Worm (Caenorhabditis elegans) whole organism, young adult: ENCODE results near the gene rpl-3.

Source experiments
- B0019.2 ChIP-seq: fragments of 200-800 bp; sonication (Bioruptor generic); conservative IDR thresholded peaks from 2 replicates; pipeline ENCODE4 v1.3.6; 2022; ENCODE audit warnings: missing genetic modification reagents, missing genetic modification characterization, missing compliant biosample characterization
- B0336.3 ChIP-seq: fragments of 200-800 bp; sonication (Bioruptor generic); IDR thresholded peaks from 2 replicates; pipeline ENCODE4 v1.3.6; 2022; ENCODE audit warnings: missing genetic modification characterization, missing compliant biosample characterization
- C06A6.2 ChIP-seq: fragments of 200-800 bp; sonication (Bioruptor generic); conservative IDR thresholded peaks from 2 replicates; pipeline ENCODE4 v1.3.6; 2022; ENCODE audit warnings: missing genetic modification characterization, missing compliant biosample characterization
- F22D6.2 ChIP-seq: sonication (generic microtip); optimal IDR thresholded peaks from 2 replicates; lab custom pipeline; 2016; ENCODE audit warnings: mild to moderate bottlenecking, missing genetic modification characterization, missing compliant biosample characterization
- F33H1.4 ChIP-seq: fragments of 200-800 bp; sonication (Bioruptor generic); IDR thresholded peaks from 2 replicates; pipeline ENCODE4 v1.3.6; 2022; ENCODE audit warnings: missing genetic modification reagents, missing genetic modification characterization, missing compliant biosample characterization
- F57A8.1 ChIP-seq: fragments of 200-800 bp; sonication (Bioruptor generic); optimal IDR thresholded peaks from 2 replicates; lab custom pipeline; 2018; ENCODE audit warnings: mild to moderate bottlenecking, missing genetic modification characterization, moderate library complexity, missing compliant biosample characterization
- F57C9.4 ChIP-seq: sonication (generic microtip); optimal IDR thresholded peaks from 2 replicates; lab custom pipeline; 2017; ENCODE audit warnings: mild to moderate bottlenecking, missing genetic modification characterization, missing compliant biosample characterization
- Y56A3A.18 ChIP-seq: fragments of 200-800 bp; sonication (Bioruptor generic); IDR thresholded peaks from 2 replicates; pipeline ENCODE4 v1.3.6; 2022; ENCODE audit warnings: missing genetic modification reagents, missing genetic modification characterization, missing compliant biosample characterization
- Y79H2A.3 ChIP-seq: fragments of 200-800 bp; sonication (Bioruptor generic); conservative IDR thresholded peaks from 2 replicates; pipeline ENCODE4 v1.3.6; 2022; ENCODE audit warnings: missing genetic modification reagents, missing genetic modification characterization, missing compliant biosample characterization
- ZK185.1 ChIP-seq: sonication (generic microtip); optimal IDR thresholded peaks from 2 replicates; lab custom pipeline; 2016; ENCODE audit warnings: mild to moderate bottlenecking, missing genetic modification characterization, missing compliant biosample characterization; ENCODE audit not compliant: poor library complexity, severe bottlenecking
- bed-2 ChIP-seq: fragments of 200-800 bp; sonication (Bioruptor generic); IDR thresholded peaks from 2 replicates; pipeline ENCODE4 v1.3.6; 2022; ENCODE audit warnings: missing genetic modification reagents, missing genetic modification characterization, missing compliant biosample characterization
- ccch-3 ChIP-seq: fragments of 200-800 bp; sonication (Bioruptor generic); optimal IDR thresholded peaks from 2 replicates; lab custom pipeline; 2018; ENCODE audit warnings: mild to moderate bottlenecking, missing genetic modification characterization, missing compliant biosample characterization
- cebp-1 ChIP-seq, 2 experiments: fragments of 200-800 bp in 1 of 2; sonication (Bioruptor generic) in 1 of 2; sonication (generic microtip) in 1 of 2; IDR thresholded peaks in 1 of 2; optimal IDR thresholded peaks in 1 of 2; 2 replicates each; pipeline versions ENCODE4 v1.3.6 to Lab custom; 2017 to 2022; ENCODE audit warnings: missing compliant biosample characterization in 2 of 2, missing genetic modification characterization in 2 of 2, mild to moderate bottlenecking in 1 of 2, missing genetic modification reagents in 1 of 2, moderate library complexity in 1 of 2
- ceh-79 ChIP-seq: sonication (generic microtip); optimal IDR thresholded peaks from 2 replicates; lab custom pipeline; 2017; ENCODE audit warnings: mild to moderate bottlenecking, missing genetic modification characterization, missing compliant biosample characterization
- dox-1 ChIP-seq: fragments of 200-800 bp; sonication (Bioruptor generic); IDR thresholded peaks from 2 replicates; pipeline ENCODE4 v1.3.6; 2022; ENCODE audit warnings: missing genetic modification reagents, missing genetic modification characterization, missing compliant biosample characterization
- dpff-1 ChIP-seq: sonication (generic microtip); optimal IDR thresholded peaks from 2 replicates; lab custom pipeline; 2017; ENCODE audit warnings: mild to moderate bottlenecking, missing genetic modification characterization, missing compliant biosample characterization
- efl-1 ChIP-seq: fragments of 150-350 bp; optimal IDR thresholded peaks from 2 replicates; lab custom pipeline; 2014; ENCODE audit warnings: missing biosample characterization, missing genetic modification reagents, missing genetic modification characterization
- ekl-4 ChIP-seq: fragments of 200-800 bp; sonication (Bioruptor generic); IDR thresholded peaks from 2 replicates; pipeline ENCODE4 v1.3.6; 2022; ENCODE audit warnings: missing genetic modification reagents, missing genetic modification characterization, missing compliant biosample characterization
- ets-4 ChIP-seq: fragments of 200-800 bp; sonication (Bioruptor generic); optimal IDR thresholded peaks from 2 replicates; lab custom pipeline; 2018; ENCODE audit warnings: mild to moderate bottlenecking, missing genetic modification characterization, missing compliant biosample characterization
- fkh-3 ChIP-seq: sonication (generic microtip); optimal IDR thresholded peaks from 2 replicates; lab custom pipeline; 2016; ENCODE audit warnings: mild to moderate bottlenecking, missing genetic modification characterization, missing compliant biosample characterization
- him-1 ChIP-seq: sonication (generic microtip); optimal IDR thresholded peaks from 2 replicates; lab custom pipeline; 2016; ENCODE audit warnings: missing genotype, missing genetic modification reagents, missing genetic modification characterization, missing compliant biosample characterization
- hmg-1.2 ChIP-seq: fragments of 200-800 bp; sonication (Bioruptor generic); IDR thresholded peaks from 2 replicates; pipeline ENCODE4 v1.3.6; 2022; ENCODE audit warnings: missing genetic modification reagents, missing genetic modification characterization, missing compliant biosample characterization
- hmg-20 ChIP-seq: fragments of 200-800 bp; sonication (Bioruptor generic); IDR thresholded peaks from 2 replicates; pipeline ENCODE4 v1.3.6; 2022; ENCODE audit warnings: missing genetic modification reagents, missing genetic modification characterization, missing compliant biosample characterization
- hrde-1 ChIP-seq: sonication (generic microtip); optimal IDR thresholded peaks from 2 replicates; lab custom pipeline; 2016; ENCODE audit warnings: missing genetic modification characterization, mild to moderate bottlenecking, missing compliant biosample characterization, moderate library complexity, missing genotype, missing genetic modification reagents, borderline replicate concordance
- lag-1 ChIP-seq: fragments of 200-800 bp; sonication (Bioruptor generic); IDR thresholded peaks from 2 replicates; pipeline ENCODE4 v1.3.6; 2022; ENCODE audit warnings: missing genetic modification reagents, missing genetic modification characterization, missing compliant biosample characterization
- let-526 ChIP-seq: fragments of 200-800 bp; sonication (Bioruptor generic); IDR thresholded peaks from 2 replicates; pipeline ENCODE4 v1.3.6; 2022; ENCODE audit warnings: missing genetic modification reagents, missing genetic modification characterization, missing compliant biosample characterization
- let-607 ChIP-seq, 2 experiments: fragments of 200-800 bp in 1 of 2; sonication (Bioruptor generic) in 1 of 2; sonication (generic microtip) in 1 of 2; optimal IDR thresholded peaks; 2 replicates each; lab custom pipeline; 2016 to 2018; ENCODE audit warnings: mild to moderate bottlenecking in 2 of 2, missing compliant biosample characterization in 2 of 2, missing genetic modification characterization in 2 of 2, moderate library complexity in 2 of 2, missing genotype in 1 of 2
- lin-26 ChIP-seq: fragments of 200-800 bp; sonication (Bioruptor generic); IDR thresholded peaks from 2 replicates; pipeline ENCODE4 v1.3.6; 2022; ENCODE audit warnings: missing genetic modification reagents, missing genetic modification characterization, missing compliant biosample characterization
- lin-40 ChIP-seq: sonication (generic microtip); optimal IDR thresholded peaks from 2 replicates; lab custom pipeline; 2016; ENCODE audit warnings: missing genetic modification characterization, mild to moderate bottlenecking, missing compliant biosample characterization, missing genotype, missing genetic modification reagents
- lin-54 ChIP-seq: fragments of 200-800 bp; sonication (Bioruptor generic); optimal IDR thresholded peaks from 2 replicates; lab custom pipeline; 2018; ENCODE audit warnings: mild to moderate bottlenecking, missing genetic modification characterization, missing compliant biosample characterization
- lsy-27 ChIP-seq: sonication (generic microtip); optimal IDR thresholded peaks from 2 replicates; lab custom pipeline; 2017; ENCODE audit warnings: missing genetic modification characterization, mild to moderate bottlenecking, missing compliant biosample characterization, antibody characterized with exemption, missing genotype, borderline replicate concordance; ENCODE audit not compliant: insufficient read depth
- madf-3 ChIP-seq: fragments of 200-800 bp; sonication (Bioruptor generic); IDR thresholded peaks from 2 replicates; pipeline ENCODE4 v1.3.6; 2022; ENCODE audit warnings: missing genetic modification reagents, missing genetic modification characterization, missing compliant biosample characterization
- madf-6 ChIP-seq: fragments of 200-800 bp; sonication (Bioruptor generic); IDR thresholded peaks from 2 replicates; pipeline ENCODE4 v1.3.6; 2022; ENCODE audit warnings: missing genetic modification reagents, missing genetic modification characterization, missing compliant biosample characterization
- nfya-2 ChIP-seq: fragments of 200-800 bp; sonication (Bioruptor generic); IDR thresholded peaks from 2 replicates; pipeline ENCODE4 v1.3.6; 2022; ENCODE audit warnings: missing genetic modification reagents, missing genetic modification characterization, missing compliant biosample characterization
- nhr-120 ChIP-seq: fragments of 200-800 bp; sonication (Bioruptor generic); IDR thresholded peaks from 2 replicates; pipeline ENCODE4 v1.3.6; 2022; ENCODE audit warnings: missing genetic modification characterization, missing compliant biosample characterization
- nhr-179 ChIP-seq: sonication (generic microtip); optimal IDR thresholded peaks from 2 replicates; lab custom pipeline; 2016; ENCODE audit warnings: mild to moderate bottlenecking, missing genetic modification characterization, missing compliant biosample characterization
- repo-1 ChIP-seq: sonication (generic microtip); optimal IDR thresholded peaks from 2 replicates; lab custom pipeline; 2017; ENCODE audit warnings: mild to moderate bottlenecking, missing genetic modification characterization, missing compliant biosample characterization
- sdz-38 ChIP-seq: sonication (generic microtip); optimal IDR thresholded peaks from 2 replicates; lab custom pipeline; 2016; ENCODE audit warnings: missing genotype, missing genetic modification characterization, missing compliant biosample characterization
- sea-2 ChIP-seq: fragments of 200-800 bp; sonication (Bioruptor generic); IDR thresholded peaks from 2 replicates; pipeline ENCODE4 v1.3.6; 2022; ENCODE audit warnings: missing genetic modification characterization, missing compliant biosample characterization
- snpc-1.1 ChIP-seq: sonication (generic microtip); optimal IDR thresholded peaks from 2 replicates; lab custom pipeline; 2017; ENCODE audit warnings: missing genetic modification characterization, mild to moderate bottlenecking, missing compliant biosample characterization, antibody characterized with exemption, moderate library complexity, missing genotype, missing genetic modification reagents; ENCODE audit not compliant: insufficient read depth
- snpc-3.4 ChIP-seq: sonication (generic microtip); optimal IDR thresholded peaks from 2 replicates; lab custom pipeline; 2017; ENCODE audit warnings: missing genetic modification characterization, mild to moderate bottlenecking, missing compliant biosample characterization, antibody characterized with exemption, moderate library complexity, missing genotype, missing genetic modification reagents
- snpc-4 ChIP-seq, 5 experiments: fragments of 150-350 bp in 1 of 5; sonication (generic microtip) in 4 of 5; optimal IDR thresholded peaks; 2 replicates each; lab custom pipeline; 2014 to 2018; ENCODE audit warnings: missing genetic modification characterization in 5 of 5, missing biosample characterization in 3 of 5, antibody characterized with exemption in 2 of 5, mild to moderate bottlenecking in 2 of 5, missing compliant biosample characterization in 2 of 5, missing genotype in 2 of 5, moderate library complexity in 2 of 5, missing genetic modification reagents in 1 of 5
- ztf-22 ChIP-seq: fragments of 200-800 bp; sonication (Bioruptor generic); optimal IDR thresholded peaks from 2 replicates; lab custom pipeline; 2018; ENCODE audit warnings: mild to moderate bottlenecking, missing genetic modification characterization, moderate library complexity, missing compliant biosample characterization
- ztf-28 ChIP-seq: fragments of 200-800 bp; sonication (Bioruptor generic); IDR thresholded peaks from 2 replicates; pipeline ENCODE4 v1.3.6; 2022; ENCODE audit warnings: missing genetic modification reagents, missing genetic modification characterization, missing compliant biosample characterization

The rpl-3 gene

ce11 chrIII:3867937-3868929, 579 bp downstream of the rpl-3 start (continued):
- TF ChIP-seq repo-1 (tag; lab: Kevin White, UChicago) = no peak
- TF ChIP-seq ztf-28 (GFP tag; lab: Robert Waterston, UW) = no peak
- TF ChIP-seq ets-4 (GFP tag; lab: Kevin White, UChicago) = no peak
- no peak for TF ChIP-seq F57A8.1
- TF ChIP-seq F57C9.4 (tag; lab: Kevin White, UChicago) = no peak
- TF ChIP-seq fkh-3 = no peak
- no peak; the same call in 1 of the 2 replicates for TF ChIP-seq lin-26 (GFP tag; lab: Robert Waterston, UW)
- no peak for TF ChIP-seq hrde-1 (tag; lab: Kevin White, UChicago)
- peak; percentile 55 for TF ChIP-seq ekl-4
- TF ChIP-seq Y79H2A.3 = 0 out of 2 replicates have a peak, but pooled peaks have one; percentile 51
- TF ChIP-seq dpff-1 = no peak
- no peak for TF ChIP-seq ztf-22 (GFP tag; lab: Kevin White, UChicago)
- no peak for TF ChIP-seq F22D6.2
- TF ChIP-seq dox-1 = peak; percentile 29; the same call in 1 of the 2 replicates
- TF ChIP-seq nfya-2 (GFP tag; lab: Robert Waterston, UW) = 0 out of 2 replicates have a peak, but pooled peaks have one; percentile 50
- peak; percentile 11 for TF ChIP-seq efl-1
- TF ChIP-seq B0019.2 (GFP tag; lab: Robert Waterston, UW) = no peak
- TF ChIP-seq Y56A3A.18 = no peak
- no peak for TF ChIP-seq sea-2 (GFP tag; lab: Robert Waterston, UW)
- TF ChIP-seq nhr-179 (tag; lab: Kevin White, UChicago) = no peak
- TF ChIP-seq B0336.3 (GFP tag; lab: Robert Waterston, UW) = peak; percentile 6; the same call in 1 of the 2 replicates
- no peak for TF ChIP-seq lin-54 (GFP tag; lab: Kevin White, UChicago)
- no peak for TF ChIP-seq let-526
- TF ChIP-seq ccch-3 = no peak
- no peak for TF ChIP-seq hmg-20 (GFP tag; lab: Robert Waterston, UW)
- no peak for TF ChIP-seq nhr-120 (GFP tag; lab: Robert Waterston, UW)
- TF ChIP-seq ceh-79 (tag; lab: Kevin White, UChicago) = no peak
- no peak for TF ChIP-seq lag-1 (GFP tag; lab: Robert Waterston, UW)
- no peak; the same call in 1 of the 2 replicates for TF ChIP-seq F33H1.4 (GFP tag; lab: Robert Waterston, UW)
- no peak for TF ChIP-seq lsy-27
- TF ChIP-seq snpc-1.1 (tag; lab: Kevin White, UChicago) = no peak
- TF ChIP-seq snpc-3.4 = no peak
- TF ChIP-seq C06A6.2 (GFP tag; lab: Robert Waterston, UW) = no peak
- no peak for TF ChIP-seq let-607 (tag; optimal IDR thresholded peaks at IDR 0.05; lab: Kevin White, UChicago)

- TF ChIP-seq ets-4 (GFP tag; lab: Kevin White, UChicago) (peak; percentile 77), bed-2 (GFP tag; lab: Robert Waterston, UW) (no peak), snpc-3.4 (peak; percentile 90), F57C9.4 (tag; lab: Kevin White, UChicago) (peak; percentile 90), cebp-1 (GFP tag; IDR thresholded peaks at IDR 0.05; lab: Robert Waterston, UW) (no peak), cebp-1 (tag; optimal IDR thresholded peaks at IDR 0.05; lab: Kevin White, UChicago) (peak; percentile 87), him-1 (tag; lab: Kevin White, UChicago) (peak; percentile 80), lin-40 (peak; percentile 4), ZK185.1 (tag; lab: Kevin White, UChicago) (peak; percentile 51), madf-3 (GFP tag; lab: Robert Waterston, UW) (peak; percentile 89), madf-6 (GFP tag; lab: Robert Waterston, UW) (peak; percentile 81), Y56A3A.18 (peak; percentile 95), snpc-4 (GFP tag; optimal IDR thresholded peaks at IDR 0.05; lab: Kevin White, UChicago) (peak; percentile 8), snpc-4 (tag; optimal IDR thresholded peaks at IDR 0.05; lab: Kevin White, UChicago) (peak in 3 of 4 experiments; percentile 33 to 63 (median 52)), lsy-27 (no peak), hmg-1.2 (peak; percentile 45), sdz-38 (no peak)
Observed at ce11 chrIII:3869292-3869781, 1.7 kb downstream of the rpl-3 start.
